Worm (Caenorhabditis elegans) whole organism, L4 larva: ENCODE results near the gene Y62E10A.3.

ENCODE experiments used
- Y105C5A.15 ChIP-seq: fragments of 200-800 bp; sonication (Bioruptor generic); IDR thresholded peaks from 2 replicates; pipeline ENCODE4 v1.3.6; 2022; ENCODE audit warnings: missing genetic modification characterization, missing compliant biosample characterization
- Y75B8A.6 ChIP-seq: fragments of 200-800 bp; sonication (Bioruptor generic); IDR thresholded peaks from 2 replicates; pipeline ENCODE4 v1.3.6; 2022; ENCODE audit warnings: missing genetic modification reagents, missing genetic modification characterization, missing compliant biosample characterization
- ZK546.5 ChIP-seq, 2 experiments: sonication (generic microtip); optimal IDR thresholded peaks; 2 replicates each; lab custom pipeline; 2017; ENCODE audit warnings: missing biosample characterization in 2 of 2, missing genetic modification characterization in 2 of 2
- ceh-20 ChIP-seq: fragments of 200-800 bp; sonication (Bioruptor generic); IDR thresholded peaks from 2 replicates; pipeline ENCODE4 v1.3.6; 2022; ENCODE audit warnings: missing genetic modification reagents, missing genetic modification characterization, missing compliant biosample characterization
- ceh-44 ChIP-seq: fragments of 200-800 bp; sonication (Bioruptor generic); IDR thresholded peaks from 2 replicates; pipeline ENCODE4 v1.3.6; 2022; ENCODE audit warnings: missing genetic modification reagents, missing genetic modification characterization, missing compliant biosample characterization
- ceh-62 ChIP-seq: sonication (generic microtip); optimal IDR thresholded peaks from 2 replicates; lab custom pipeline; 2017; ENCODE audit warnings: missing biosample characterization, missing genetic modification characterization
- ces-1 ChIP-seq: fragments of 150-350 bp; sonication (generic microtip); optimal IDR thresholded peaks from 4 replicates; lab custom pipeline; 2014; ENCODE audit warnings: missing biosample characterization, missing genetic modification reagents, missing genetic modification characterization
- daf-16 ChIP-seq, 3 experiments: sonication (generic microtip); optimal IDR thresholded peaks; 2 replicates each; lab custom pipeline; 2016 to 2017; ENCODE audit warnings: missing genetic modification characterization in 3 of 3, missing genetic modification reagents in 3 of 3, mild to moderate bottlenecking in 2 of 3, missing compliant biosample characterization in 2 of 3, missing biosample characterization in 1 of 3, moderate library complexity in 1 of 3
- dmd-6 ChIP-seq: fragments of 200-800 bp; sonication (Bioruptor generic); IDR thresholded peaks from 2 replicates; pipeline ENCODE4 v1.3.6; 2022; ENCODE audit warnings: missing genetic modification reagents, missing genetic modification characterization, missing compliant biosample characterization
- dmd-8 ChIP-seq: fragments of 200-800 bp; sonication (Bioruptor generic); IDR thresholded peaks from 2 replicates; pipeline ENCODE4 v1.3.6; 2022; ENCODE audit warnings: missing genetic modification characterization, missing compliant biosample characterization
- dve-1 ChIP-seq: sonication (generic microtip); optimal IDR thresholded peaks from 2 replicates; lab custom pipeline; 2017; ENCODE audit warnings: antibody characterized with exemption, mild to moderate bottlenecking, missing genetic modification characterization, missing compliant biosample characterization; ENCODE audit not compliant: insufficient read depth
- egl-43 ChIP-seq: fragments of 200-800 bp; sonication (Bioruptor generic); IDR thresholded peaks from 2 replicates; pipeline ENCODE4 v1.3.6; 2022; ENCODE audit warnings: missing genetic modification reagents, missing genetic modification characterization, missing compliant biosample characterization
- fkh-10 ChIP-seq: fragments of 150-350 bp; optimal IDR thresholded peaks from 2 replicates; lab custom pipeline; 2014; ENCODE audit warnings: missing biosample characterization, missing genetic modification reagents, missing genetic modification characterization
- hif-1 ChIP-seq, 2 experiments: sonication (generic microtip); optimal IDR thresholded peaks; 2 replicates each; lab custom pipeline; 2016 to 2017; ENCODE audit warnings: missing compliant biosample characterization in 2 of 2, missing genetic modification characterization in 2 of 2, missing genetic modification reagents in 2 of 2, missing genotype in 2 of 2, mild to moderate bottlenecking in 1 of 2
- hlh-11 ChIP-seq: fragments of 200-800 bp; sonication (Bioruptor generic); optimal IDR thresholded peaks from 2 replicates; lab custom pipeline; 2018; ENCODE audit warnings: mild to moderate bottlenecking, missing genetic modification characterization, missing compliant biosample characterization
- hmg-1.1 ChIP-seq: fragments of 200-800 bp; sonication (Bioruptor generic); IDR thresholded peaks from 2 replicates; pipeline ENCODE4 v1.3.6; 2022; ENCODE audit warnings: missing genetic modification reagents, missing genetic modification characterization, missing compliant biosample characterization
- lin-1 ChIP-seq: fragments of 200-800 bp; sonication (Bioruptor generic); IDR thresholded peaks from 2 replicates; pipeline ENCODE4 v1.3.6; 2022; ENCODE audit warnings: missing genetic modification reagents, missing genetic modification characterization, missing compliant biosample characterization
- lin-13 ChIP-seq: fragments of 150-350 bp; optimal IDR thresholded peaks from 2 replicates; lab custom pipeline; 2014; ENCODE audit warnings: missing biosample characterization, missing genetic modification reagents, missing genetic modification characterization
- lin-29 ChIP-seq: fragments of 200-800 bp; sonication (Bioruptor generic); IDR thresholded peaks from 2 replicates; pipeline ENCODE4 v1.3.6; 2022; ENCODE audit warnings: missing genetic modification reagents, missing genetic modification characterization, missing compliant biosample characterization
- lin-38 ChIP-seq: fragments of 200-800 bp; sonication (Bioruptor generic); IDR thresholded peaks from 2 replicates; pipeline ENCODE4 v1.3.6; 2022; ENCODE audit warnings: missing genetic modification reagents, missing genetic modification characterization, missing compliant biosample characterization
- lsy-2 ChIP-seq, 2 experiments: fragments of 150-350 bp in 1 of 2; sonication (generic microtip) in 1 of 2; optimal IDR thresholded peaks; 2 replicates each; lab custom pipeline; 2014 to 2017; ENCODE audit warnings: missing biosample characterization in 2 of 2, missing genetic modification characterization in 2 of 2
- mdl-1 ChIP-seq, 2 experiments: fragments of 150-350 bp in 1 of 2; sonication (generic microtip) in 1 of 2; optimal IDR thresholded peaks; 2 replicates each; lab custom pipeline; 2014 to 2017; ENCODE audit warnings: missing biosample characterization in 2 of 2, missing genetic modification characterization in 2 of 2
- mdt-29 ChIP-seq: fragments of 200-800 bp; sonication (Bioruptor generic); IDR thresholded peaks from 2 replicates; pipeline ENCODE4 v1.3.6; 2022; ENCODE audit warnings: missing genetic modification reagents, missing genetic modification characterization, missing compliant biosample characterization
- mep-1 ChIP-seq: fragments of 150-350 bp; sonication (generic microtip); optimal IDR thresholded peaks from 3 replicates; lab custom pipeline; 2014; ENCODE audit warnings: missing biosample characterization, missing genetic modification characterization
- nhr-10 ChIP-seq: fragments of 150-350 bp; optimal IDR thresholded peaks from 2 replicates; lab custom pipeline; 2014; ENCODE audit warnings: missing biosample characterization, missing genetic modification characterization
- nhr-111 ChIP-seq: fragments of 200-800 bp; sonication (Bioruptor generic); optimal IDR thresholded peaks from 2 replicates; lab custom pipeline; 2018; ENCODE audit warnings: mild to moderate bottlenecking, missing genetic modification characterization, missing compliant biosample characterization
- nhr-28 ChIP-seq: fragments of 150-350 bp; optimal IDR thresholded peaks from 2 replicates; lab custom pipeline; 2014; ENCODE audit warnings: missing biosample characterization, missing genetic modification characterization
- nhr-42 ChIP-seq: fragments of 200-800 bp; sonication (Bioruptor generic); IDR thresholded peaks from 2 replicates; pipeline ENCODE4 v1.3.6; 2022; ENCODE audit warnings: missing genetic modification characterization, missing compliant biosample characterization
- nhr-48 ChIP-seq: sonication (generic microtip); optimal IDR thresholded peaks from 2 replicates; lab custom pipeline; 2016; ENCODE audit warnings: mild to moderate bottlenecking, missing genetic modification characterization, missing compliant biosample characterization
- nhr-77 ChIP-seq: fragments of 150-350 bp; optimal IDR thresholded peaks from 2 replicates; lab custom pipeline; 2014; ENCODE audit warnings: missing biosample characterization, missing genetic modification characterization
- pha-4 ChIP-seq, 2 experiments: fragments of 150-350 bp in 1 of 2; fragments of 200-800 bp in 1 of 2; sonication (Bioruptor generic) in 1 of 2; IDR thresholded peaks in 1 of 2; optimal IDR thresholded peaks in 1 of 2; 2 replicates each; pipeline versions ENCODE4 v1.3.6 to Lab custom; 2014 to 2022; ENCODE audit warnings: missing genetic modification characterization in 2 of 2, missing genetic modification reagents in 2 of 2, missing biosample characterization in 1 of 2, missing compliant biosample characterization in 1 of 2
- php-3 ChIP-seq: fragments of 200-800 bp; sonication (Bioruptor generic); IDR thresholded peaks from 2 replicates; pipeline ENCODE4 v1.3.6; 2022; ENCODE audit warnings: missing genetic modification reagents, missing genetic modification characterization, missing compliant biosample characterization
- pqm-1 ChIP-seq: sonication (generic microtip); optimal IDR thresholded peaks from 2 replicates; lab custom pipeline; 2017; ENCODE audit warnings: missing biosample characterization, missing genetic modification characterization
- saeg-2 ChIP-seq: fragments of 200-800 bp; sonication (Bioruptor generic); IDR thresholded peaks from 2 replicates; pipeline ENCODE4 v1.3.6; 2022; ENCODE audit warnings: missing genetic modification reagents, missing genetic modification characterization, missing compliant biosample characterization
- snpc-4 ChIP-seq: fragments of 150-350 bp; optimal IDR thresholded peaks from 2 replicates; lab custom pipeline; 2014; ENCODE audit warnings: missing biosample characterization, missing genetic modification characterization
- spr-1 ChIP-seq: sonication (generic microtip); optimal IDR thresholded peaks from 2 replicates; lab custom pipeline; 2016; ENCODE audit warnings: mild to moderate bottlenecking, missing genetic modification characterization, missing compliant biosample characterization
- spr-3 ChIP-seq: fragments of 200-800 bp; sonication (Bioruptor generic); optimal IDR thresholded peaks from 2 replicates; lab custom pipeline; 2018; ENCODE audit warnings: mild to moderate bottlenecking, missing genetic modification characterization, missing compliant biosample characterization
- tag-97 ChIP-seq: fragments of 200-800 bp; sonication (Bioruptor generic); IDR thresholded peaks from 2 replicates; pipeline ENCODE4 v1.3.6; 2022; ENCODE audit warnings: missing genetic modification characterization, missing compliant biosample characterization
- tra-1 ChIP-seq: fragments of 200-800 bp; sonication (Bioruptor generic); IDR thresholded peaks from 2 replicates; pipeline ENCODE4 v1.3.6; 2022; ENCODE audit warnings: missing genetic modification reagents, missing genetic modification characterization, missing compliant biosample characterization
- unc-62 ChIP-seq, 3 experiments: fragments of 150-350 bp in 1 of 3; sonication (generic microtip); optimal IDR thresholded peaks in 2 of 3; peaks in 1 of 3; 1 replicate in 1 of 3; 2 replicates in 2 of 3; lab custom pipeline; 2014 to 2017; ENCODE audit warnings: missing biosample characterization in 3 of 3, missing genetic modification characterization in 3 of 3, missing genetic modification reagents in 3 of 3, missing genotype in 1 of 3
- ztf-11 ChIP-seq: fragments of 150-350 bp; optimal IDR thresholded peaks from 2 replicates; lab custom pipeline; 2014; ENCODE audit warnings: missing biosample characterization, missing genetic modification characterization

Gene Y62E10A.3

ce11 chrIV:13314181-13314580 lies 45.9 kb downstream of the Y62E10A.3 start (continued):
- TF ChIP-seq spr-3 (GFP tag; lab: Kevin White, UChicago) (peak; percentile 18), pha-4 (GFP tag; IDR thresholded peaks at IDR 0.05; lab: Robert Waterston, UW) (peak; percentile 7; the same call in 1 of the 2 replicates), pha-4 (tag; optimal IDR thresholded peaks at IDR 0.05; lab: Kevin White, UChicago) (no peak), hlh-11 (peak; percentile 94), egl-43 (GFP tag; lab: Robert Waterston, UW) (no peak), nhr-10 (tag; lab: Kevin White, UChicago) (peak; percentile 31), pqm-1 (tag; lab: Kevin White, UChicago) (peak; percentile 82), unc-62 (GFP tag; optimal IDR thresholded peaks at IDR 0.05 in 1 of 2; lab: Kevin White, UChicago) (no peak), unc-62 (tag; optimal IDR thresholded peaks at IDR 0.05; lab: Kevin White, UChicago) (no peak), ces-1 (GFP tag; lab: Kevin White, UChicago) (no peak), mdl-1 (tag; optimal IDR thresholded peaks at IDR 0.05; lab: Kevin White, UChicago) (peak in 1 of 2 experiments; percentile 24), php-3 (GFP tag; lab: Robert Waterston, UW) (peak; percentile 97), ceh-44 (GFP tag; lab: Robert Waterston, UW) (no peak), lin-1 (GFP tag; lab: Robert Waterston, UW) (peak; percentile 41; the same call in 1 of the 2 replicates)

ce11 chrIV:13313156-13313555 lies 46.9 kb downstream of the Y62E10A.3 start:
- no peak for TF ChIP-seq ZK546.5 (tag; optimal IDR thresholded peaks at IDR 0.05; lab: Kevin White, UChicago)
- TF ChIP-seq dmd-6 (GFP tag; lab: Robert Waterston, UW) = peak; percentile 56
- TF ChIP-seq snpc-4 (tag; lab: Kevin White, UChicago) = no peak
- peak; percentile 21 for TF ChIP-seq nhr-28 (tag; lab: Kevin White, UChicago)
- peak; percentile 38; the same call in 1 of the 2 replicates for TF ChIP-seq hmg-1.1 (GFP tag; lab: Robert Waterston, UW)
- peak in 1 of 2 experiments; percentile 5 for TF ChIP-seq lsy-2 (tag; optimal IDR thresholded peaks at IDR 0.05; lab: Kevin White, UChicago)
- TF ChIP-seq tra-1 (GFP tag; lab: Robert Waterston, UW) = 0 out of 2 replicates have a peak, but pooled peaks have one; percentile 9
- TF ChIP-seq daf-16 (GFP tag; optimal IDR thresholded peaks at IDR 0.05; lab: Kevin White, UChicago) = no peak
- TF ChIP-seq daf-16 (tag; optimal IDR thresholded peaks at IDR 0.05; lab: Kevin White, UChicago) = peak; percentile 5
- TF ChIP-seq hif-1 (tag; optimal IDR thresholded peaks at IDR 0.05; lab: Kevin White, UChicago) = peak in 1 of 2 experiments; percentile 72
- 0 out of 2 replicates have a peak, but pooled peaks have one; percentile 8 for TF ChIP-seq lin-38
- no peak for TF ChIP-seq tag-97 (GFP tag; lab: Robert Waterston, UW)
- TF ChIP-seq mdt-29 = no peak
- no peak for TF ChIP-seq nhr-77 (tag; lab: Kevin White, UChicago)
- TF ChIP-seq lin-13 (GFP tag; lab: Kevin White, UChicago) = peak; percentile 4
- peak in 1 of 2 experiments; percentile 82 for TF ChIP-seq unc-62 (GFP tag; optimal IDR thresholded peaks at IDR 0.05 in 1 of 2; lab: Kevin White, UChicago)
- no peak for TF ChIP-seq unc-62 (tag; optimal IDR thresholded peaks at IDR 0.05; lab: Kevin White, UChicago)
- peak; percentile 0 for TF ChIP-seq dve-1 (tag; lab: Kevin White, UChicago)
- TF ChIP-seq hlh-11 = peak; percentile 57
- peak; percentile 27 for TF ChIP-seq mep-1 (tag; lab: Kevin White, UChicago)

ce11 chrIV:13311331-13312034 lies 48.6 kb downstream of the Y62E10A.3 start:
- TF ChIP-seq nhr-48 (tag; lab: Kevin White, UChicago) (no peak), ztf-11 (tag; lab: Kevin White, UChicago) (no peak), nhr-111 (GFP tag; lab: Kevin White, UChicago) (no peak), Y75B8A.6 (no peak), nhr-77 (tag; lab: Kevin White, UChicago) (no peak), hif-1 (tag; optimal IDR thresholded peaks at IDR 0.05; lab: Kevin White, UChicago) (no peak), ceh-20 (GFP tag; lab: Robert Waterston, UW) (no peak), ceh-44 (GFP tag; lab: Robert Waterston, UW) (no peak), php-3 (GFP tag; lab: Robert Waterston, UW) (no peak), unc-62 (GFP tag; optimal IDR thresholded peaks at IDR 0.05 in 1 of 2; lab: Kevin White, UChicago) (no peak), unc-62 (tag; optimal IDR thresholded peaks at IDR 0.05; lab: Kevin White, UChicago) (no peak), spr-1 (no peak), nhr-10 (tag; lab: Kevin White, UChicago) (no peak), lin-29 (GFP tag; lab: Robert Waterston, UW) (no peak), nhr-28 (tag; lab: Kevin White, UChicago) (peak; percentile 15), Y105C5A.15 (GFP tag; lab: Robert Waterston, UW) (no peak), tag-97 (GFP tag; lab: Robert Waterston, UW) (no peak), nhr-42 (GFP tag; lab: Robert Waterston, UW) (no peak), hlh-11 (peak; percentile 34), lin-1 (GFP tag; lab: Robert Waterston, UW) (no peak), saeg-2 (GFP tag; lab: Robert Waterston, UW) (no peak), fkh-10 (GFP tag; lab: Kevin White, UChicago) (no peak), ZK546.5 (tag; optimal IDR thresholded peaks at IDR 0.05; lab: Kevin White, UChicago) (no peak), ceh-62 (tag; lab: Kevin White, UChicago) (no peak), lin-13 (GFP tag; lab: Kevin White, UChicago) (no peak), ces-1 (GFP tag; lab: Kevin White, UChicago) (no peak), dmd-8 (GFP tag; lab: Robert Waterston, UW) (no peak), spr-3 (GFP tag; lab: Kevin White, UChicago) (no peak)
